Fruit fly (Drosophila melanogaster) whole organism, embryonic: ENCODE data around the gene CG14535.
A peak's percentile ranks its signal among the peaks of the same experiment; 100 is the strongest.

ENCODE experiments used
- ATbp ChIP-seq: fragments of 200-800 bp; sonication (Bioruptor generic); optimal IDR thresholded peaks from 2 replicates; lab custom pipeline; 2017; ENCODE audit warnings: missing biosample characterization, mild to moderate bottlenecking, missing genetic modification characterization, missing genetic modification reagents
- Abd-B ChIP-seq: fragments of 200-800 bp; sonication (Bioruptor generic); optimal IDR thresholded peaks from 2 replicates; lab custom pipeline; 2018; ENCODE audit warnings: missing biosample characterization, mild to moderate bottlenecking, missing genetic modification characterization, moderate library complexity
- Antp ChIP-seq: fragments of 200-800 bp; sonication (Bioruptor generic); optimal IDR thresholded peaks from 3 replicates; lab custom pipeline; 2016; ENCODE audit warnings: missing biosample characterization, missing genetic modification characterization
- Awh ChIP-seq: fragments of 200-800 bp; sonication (Bioruptor generic); IDR thresholded peaks from 2 replicates; pipeline ENCODE4, ENCODE4 v1.3.6; 2022; ENCODE audit warnings: missing biosample characterization, missing genetic modification characterization
- Bdp1 ChIP-seq: fragments of 200-800 bp; sonication (Bioruptor generic); optimal IDR thresholded peaks from 3 replicates; lab custom pipeline; 2016; ENCODE audit warnings: missing biosample characterization, missing genetic modification characterization
- Bteb2 ChIP-seq: fragments of 200-800 bp; sonication (Bioruptor generic); optimal IDR thresholded peaks from 2 replicates; lab custom pipeline; 2016; ENCODE audit warnings: missing biosample characterization, missing genetic modification characterization
- CG10654 ChIP-seq: fragments of 200-800 bp; sonication (Bioruptor generic); optimal IDR thresholded peaks from 2 replicates; lab custom pipeline; 2016; ENCODE audit warnings: missing biosample characterization, missing genetic modification characterization
- CG14050 ChIP-seq: fragments of 200-800 bp; sonication (Bioruptor generic); IDR thresholded peaks from 3 replicates; pipeline ENCODE4 v1.3.6; 2022; ENCODE audit warnings: missing biosample characterization, missing genetic modification characterization
- CG15601 ChIP-seq: fragments of 200-800 bp; sonication (Bioruptor generic); optimal IDR thresholded peaks from 3 replicates; lab custom pipeline; 2019; ENCODE audit warnings: missing biosample characterization, mild to moderate bottlenecking, missing genetic modification characterization, moderate library complexity
- CG15696 ChIP-seq: fragments of 200-800 bp; sonication (Bioruptor generic); optimal IDR thresholded peaks from 2 replicates; lab custom pipeline; 2019; ENCODE audit warnings: missing biosample characterization, mild to moderate bottlenecking, missing genetic modification characterization, moderate library complexity
- CG18476 ChIP-seq: fragments of 200-800 bp; sonication (Bioruptor generic); optimal IDR thresholded peaks from 2 replicates; lab custom pipeline; 2016; ENCODE audit warnings: missing biosample characterization, mild to moderate bottlenecking, missing genetic modification characterization
- CG2199 ChIP-seq: fragments of 200-800 bp; sonication (Bioruptor generic); IDR thresholded peaks from 3 replicates; pipeline ENCODE4 v1.3.6; 2022; ENCODE audit warnings: missing biosample characterization, missing genetic modification characterization
- CG2678 ChIP-seq: fragments of 200-800 bp; sonication (Bioruptor generic); optimal IDR thresholded peaks from 3 replicates; lab custom pipeline; 2019; ENCODE audit warnings: missing biosample characterization, mild to moderate bottlenecking, missing genetic modification characterization, moderate library complexity
- CG2889 ChIP-seq: fragments of 200-800 bp; sonication (Bioruptor generic); IDR thresholded peaks from 3 replicates; pipeline ENCODE4 v1.3.6; 2022; ENCODE audit warnings: missing biosample characterization, missing genetic modification characterization
- CG30020 ChIP-seq: fragments of 200-800 bp; optimal IDR thresholded peaks from 2 replicates; lab custom pipeline; 2019; ENCODE audit warnings: missing biosample characterization, mild to moderate bottlenecking, missing genetic modification characterization, moderate library complexity
- CG32532 ChIP-seq: fragments of 200-800 bp; sonication (Bioruptor generic); IDR thresholded peaks from 2 replicates; pipeline ENCODE4 v1.3.6; 2022; ENCODE audit warnings: missing biosample characterization, missing genetic modification characterization
- CG32767 ChIP-seq: fragments of 200-800 bp; sonication (Bioruptor generic); IDR thresholded peaks from 2 replicates; pipeline ENCODE4 v1.3.6; 2022; ENCODE audit warnings: missing biosample characterization, missing genetic modification characterization
- CG33213 ChIP-seq: fragments of 200-800 bp; sonication (Bioruptor generic); optimal IDR thresholded peaks from 3 replicates; lab custom pipeline; 2016; ENCODE audit warnings: missing biosample characterization, missing genetic modification characterization
- CG4617 ChIP-seq: fragments of 200-800 bp; sonication (Bioruptor generic); optimal IDR thresholded peaks from 3 replicates; lab custom pipeline; 2016; ENCODE audit warnings: missing biosample characterization, missing genetic modification characterization, borderline replicate concordance
- CG6272 ChIP-seq: fragments of 200-800 bp; sonication (Bioruptor generic); IDR thresholded peaks from 2 replicates; pipeline ENCODE4 v1.3.6; 2022; ENCODE audit warnings: missing biosample characterization, missing genetic modification characterization
- CG7372 ChIP-seq: fragments of 200-800 bp; sonication (Bioruptor generic); IDR thresholded peaks from 2 replicates; pipeline ENCODE4 v1.3.6; 2022; ENCODE audit warnings: missing biosample characterization, missing genetic modification characterization
- CG9797 ChIP-seq: fragments of 200-800 bp; sonication (Bioruptor generic); optimal IDR thresholded peaks from 3 replicates; lab custom pipeline; 2018; ENCODE audit warnings: missing biosample characterization, mild to moderate bottlenecking, missing genetic modification characterization
- Dek ChIP-seq: fragments of 200-800 bp; sonication (Bioruptor generic); optimal IDR thresholded peaks from 3 replicates; lab custom pipeline; 2019; ENCODE audit warnings: missing biosample characterization, mild to moderate bottlenecking, missing genetic modification characterization, moderate library complexity
- Doc3 ChIP-seq: fragments of 200-800 bp; sonication (Bioruptor generic); IDR thresholded peaks from 3 replicates; pipeline ENCODE4 v1.3.6; 2022; ENCODE audit warnings: missing biosample characterization, missing genetic modification characterization; ENCODE audit not compliant: partially characterized antibody
- Ets97D ChIP-seq: fragments of 200-800 bp; sonication (Bioruptor generic); optimal IDR thresholded peaks from 3 replicates; lab custom pipeline; 2016; ENCODE audit warnings: missing biosample characterization, missing genetic modification characterization
- Fer2 ChIP-seq: fragments of 200-800 bp; sonication (Bioruptor generic); optimal IDR thresholded peaks from 2 replicates; lab custom pipeline; 2018; ENCODE audit warnings: missing biosample characterization, mild to moderate bottlenecking, missing genetic modification characterization, moderate library complexity
- Gsc ChIP-seq: fragments of 200-800 bp; sonication (Bioruptor generic); IDR thresholded peaks from 2 replicates; pipeline ENCODE4 v1.3.6; 2022; ENCODE audit warnings: missing biosample characterization, missing genetic modification characterization
- Hmr ChIP-seq: fragments of 200-800 bp; sonication (Bioruptor generic); optimal IDR thresholded peaks from 3 replicates; lab custom pipeline; 2017; ENCODE audit warnings: mild to moderate bottlenecking, missing biosample characterization, missing genetic modification reagents, missing genetic modification characterization
- Myb ChIP-seq: fragments of 200-800 bp; sonication (Bioruptor generic); optimal IDR thresholded peaks from 2 replicates; lab custom pipeline; 2016; ENCODE audit warnings: missing biosample characterization, missing genetic modification characterization
- NfI ChIP-seq: fragments of 200-800 bp; sonication (Bioruptor generic); optimal IDR thresholded peaks from 3 replicates; lab custom pipeline; 2018; ENCODE audit warnings: missing biosample characterization, mild to moderate bottlenecking, missing genetic modification characterization, moderate library complexity
- Opbp ChIP-seq: fragments of 200-800 bp; sonication (Bioruptor generic); IDR thresholded peaks from 3 replicates; pipeline ENCODE4 v1.3.6; 2022; ENCODE audit warnings: missing biosample characterization, missing genetic modification characterization; ENCODE audit not compliant: partially characterized antibody
- Spps ChIP-seq: fragments of 200-800 bp; sonication (Bioruptor generic); optimal IDR thresholded peaks from 2 replicates; lab custom pipeline; 2018; ENCODE audit warnings: missing biosample characterization, mild to moderate bottlenecking, missing genetic modification characterization
- Ssrp ChIP-seq: fragments of 200-800 bp; sonication (Bioruptor generic); optimal IDR thresholded peaks from 2 replicates; lab custom pipeline; 2018; ENCODE audit warnings: missing biosample characterization, mild to moderate bottlenecking, missing genetic modification characterization, moderate library complexity
- Tbp ChIP-seq: fragments of >200 bp; optimal IDR thresholded peaks from 2 replicates; lab custom pipeline; 2018; ENCODE audit warnings: missing biosample characterization, missing genetic modification characterization
- Trl ChIP-seq, 3 experiments: fragments of >200 bp in 2 of 3; fragments of 200-800 bp in 1 of 3; sonication (Bioruptor generic) in 1 of 3; optimal IDR thresholded peaks; 2 replicates in 1 of 3; 3 replicates in 2 of 3; lab custom pipeline; 2016 to 2017; ENCODE audit warnings: missing biosample characterization in 1 of 3, missing genetic modification characterization in 1 of 3
- chn ChIP-seq: fragments of 200-800 bp; sonication (Bioruptor generic); optimal IDR thresholded peaks from 2 replicates; lab custom pipeline; 2016; ENCODE audit warnings: missing biosample characterization, missing genetic modification characterization
- dimm ChIP-seq: fragments of 200-800 bp; sonication (Bioruptor generic); IDR thresholded peaks from 2 replicates; pipeline ENCODE4 v1.3.6; 2022; ENCODE audit warnings: missing biosample characterization, missing genetic modification characterization
- fd102C ChIP-seq: fragments of 200-800 bp; sonication (Bioruptor generic); optimal IDR thresholded peaks from 2 replicates; lab custom pipeline; 2018; ENCODE audit warnings: missing biosample characterization, mild to moderate bottlenecking, missing genetic modification characterization, moderate library complexity
- fd3F ChIP-seq: fragments of 200-800 bp; sonication (Bioruptor generic); optimal IDR thresholded peaks from 2 replicates; lab custom pipeline; 2018; ENCODE audit warnings: missing biosample characterization, mild to moderate bottlenecking, missing genetic modification characterization, moderate library complexity
- hb ChIP-seq: fragments of 200-800 bp; sonication (Bioruptor generic); IDR thresholded peaks from 3 replicates; pipeline ENCODE4 v1.3.6; 2022; ENCODE audit warnings: missing biosample characterization, missing genetic modification characterization; ENCODE audit not compliant: partially characterized antibody
- insv ChIP-seq, 2 experiments: fragments of 200-800 bp; sonication (Bioruptor generic); optimal IDR thresholded peaks; 3 replicates each; lab custom pipeline; 2016 to 2018; ENCODE audit warnings: missing biosample characterization in 2 of 2, missing genetic modification characterization in 2 of 2
- kay ChIP-seq: fragments of 200-800 bp; sonication (Bioruptor generic); optimal IDR thresholded peaks from 2 replicates; lab custom pipeline; 2016; ENCODE audit warnings: missing biosample characterization, missing genetic modification characterization
- mld ChIP-seq: fragments of 200-800 bp; sonication (Bioruptor generic); IDR thresholded peaks from 3 replicates; pipeline ENCODE4 v1.3.6; 2022; ENCODE audit warnings: missing biosample characterization, missing genetic modification characterization; ENCODE audit not compliant: partially characterized antibody
- nom ChIP-seq: fragments of 200-800 bp; sonication (Bioruptor generic); optimal IDR thresholded peaks from 2 replicates; lab custom pipeline; 2017; ENCODE audit warnings: missing biosample characterization, missing genetic modification characterization, mild to moderate bottlenecking, moderate library complexity, missing genetic modification reagents
- onecut ChIP-seq: fragments of 200-800 bp; sonication (Bioruptor generic); IDR thresholded peaks from 2 replicates; pipeline ENCODE4 v1.3.6; 2022; ENCODE audit warnings: missing biosample characterization, missing genetic modification characterization
- pb ChIP-seq: fragments of 200-800 bp; sonication (Bioruptor generic); optimal IDR thresholded peaks from 3 replicates; lab custom pipeline; 2016; ENCODE audit warnings: missing biosample characterization, missing genetic modification characterization
- sug ChIP-seq: fragments of 200-800 bp; optimal IDR thresholded peaks from 2 replicates; lab custom pipeline; 2019; ENCODE audit warnings: missing biosample characterization, mild to moderate bottlenecking, missing genetic modification characterization, moderate library complexity
- tna ChIP-seq: fragments of 200-800 bp; sonication (Bioruptor generic); IDR thresholded peaks from 2 replicates; pipeline ENCODE4 v1.3.6; 2022; ENCODE audit warnings: missing biosample characterization, missing genetic modification characterization; ENCODE audit not compliant: partially characterized antibody

Gene CG14535

dm6 chr2L:7811249-7812002 is 43.8 kb downstream of the CG14535 start, which contains the start of gene LanB1 (continued):
- TF ChIP-seq Awh (peak; percentile 36; the same call in 1 of the 2 replicates), Doc3 (GFP tag; lab: Robert Waterston, UW) (peak; percentile 39; the same call in 1 of the 3 replicates), CG2199 (GFP tag; lab: Robert Waterston, UW) (peak; percentile 45; the same call in 2 of the 3 replicates), CG6272 (no peak), Myb (GFP tag; lab: Kevin White, UChicago) (peak; percentile 57), Trl (optimal IDR thresholded peaks at IDR 0.05; lab: Kevin White, UChicago) (peak; percentile 36 to 44), Trl (GFP tag; optimal IDR thresholded peaks at IDR 0.05; lab: Kevin White, UChicago) (no peak), Hmr (GFP tag; lab: Kevin White, UChicago) (no peak), CG33213 (GFP tag; lab: Kevin White, UChicago) (no peak), fd102C (GFP tag; lab: Kevin White, UChicago) (no peak), Bteb2 (GFP tag; lab: Kevin White, UChicago) (no peak), CG4617 (no peak), Ssrp (tag; lab: Kevin White, UChicago) (no peak), hb (GFP tag; lab: Robert Waterston, UW) (peak; percentile 49; the same call in 1 of the 3 replicates), CG9797 (GFP tag; lab: Kevin White, UChicago) (no peak), pb (no peak), CG14050 (GFP tag; lab: Robert Waterston, UW) (no peak), CG7372 (no peak), Opbp (GFP tag; lab: Robert Waterston, UW) (peak; percentile 62), Gsc (GFP tag; lab: Robert Waterston, UW) (no peak), Dek (no peak), CG30020 (no peak), Fer2 (tag; lab: Kevin White, UChicago) (no peak), CG15696 (tag; lab: Kevin White, UChicago) (no peak), tna (GFP tag; lab: Robert Waterston, UW) (peak; percentile 55; the same call in 1 of the 2 replicates), Antp (GFP tag; lab: Kevin White, UChicago) (no peak), insv (GFP tag; optimal IDR thresholded peaks at IDR 0.05; lab: Kevin White, UChicago) (peak in 1 of 2 experiments; percentile 33), CG32532 (no peak), CG18476 (GFP tag; lab: Kevin White, UChicago) (no peak), Bdp1 (no peak), CG32767 (peak; percentile 77), fd3F (GFP tag; lab: Kevin White, UChicago) (no peak), Spps (tag; lab: Kevin White, UChicago) (no peak), onecut (0 out of 2 replicates have a peak, but pooled peaks have one; percentile 27), Abd-B (GFP tag; lab: Kevin White, UChicago) (no peak), chn (GFP tag; lab: Kevin White, UChicago) (no peak), CG10654 (GFP tag; lab: Kevin White, UChicago) (no peak), CG2678 (tag; lab: Kevin White, UChicago) (no peak), CG2889 (no peak), nom (GFP tag; lab: Kevin White, UChicago) (peak; percentile 14), Ets97D (GFP tag; lab: Kevin White, UChicago) (no peak), NfI (GFP tag; lab: Kevin White, UChicago) (no peak), kay (GFP tag; lab: Kevin White, UChicago) (no peak), mld (GFP tag; lab: Robert Waterston, UW) (no peak; the same call in 2 of the 3 replicates), sug (no peak), ATbp (GFP tag; lab: Kevin White, UChicago) (no peak), Tbp (GFP tag; lab: Kevin White, UChicago) (no peak), CG15601 (tag; lab: Kevin White, UChicago) (no peak), dimm (GFP tag; lab: Robert Waterston, UW) (no peak)
